Worm (Caenorhabditis elegans) whole organism, midembryonic: ENCODE measurements around the gene F57G12.1.

Experiments
- T22C8.4 ChIP-seq: fragments of 200-800 bp; sonication (Bioruptor generic); IDR thresholded peaks from 2 replicates; pipeline ENCODE4 v1.3.6; 2022; ENCODE audit warnings: missing genetic modification characterization, missing compliant biosample characterization
- cog-1 ChIP-seq: sonication (generic microtip); optimal IDR thresholded peaks from 2 replicates; lab custom pipeline; 2016; ENCODE audit warnings: missing genetic modification characterization, missing compliant biosample characterization
- flt-1 ChIP-seq: fragments of 200-800 bp; sonication (Bioruptor generic); IDR thresholded peaks from 2 replicates; pipeline ENCODE4 v1.3.6; 2022; ENCODE audit warnings: missing genetic modification characterization, missing compliant biosample characterization
- klf-2 ChIP-seq: fragments of 200-800 bp; sonication (Bioruptor generic); conservative IDR thresholded peaks from 2 replicates; pipeline ENCODE4 v1.3.6; 2022; ENCODE audit warnings: missing genetic modification reagents, missing genetic modification characterization, missing compliant biosample characterization
- med-1 ChIP-seq: sonication (generic microtip); optimal IDR thresholded peaks from 2 replicates; lab custom pipeline; 2017; ENCODE audit warnings: missing genetic modification characterization, mild to moderate bottlenecking, missing compliant biosample characterization, antibody characterized with exemption, missing genetic modification reagents; ENCODE audit not compliant: insufficient read depth
- ref-1 ChIP-seq: fragments of 200-800 bp; sonication (Bioruptor generic); conservative IDR thresholded peaks from 2 replicates; pipeline ENCODE4 v1.3.6; 2022; ENCODE audit warnings: missing genetic modification reagents, missing genetic modification characterization, missing compliant biosample characterization
- tab-1 ChIP-seq: fragments of 200-800 bp; sonication (Bioruptor generic); IDR thresholded peaks from 2 replicates; pipeline ENCODE4 v1.3.6; 2022; ENCODE audit warnings: missing genetic modification characterization, missing compliant biosample characterization
- ztf-23 ChIP-seq: fragments of 200-800 bp; sonication (Bioruptor generic); IDR thresholded peaks from 2 replicates; pipeline ENCODE4 v1.3.6; 2022; ENCODE audit warnings: missing genetic modification reagents, missing genetic modification characterization, missing compliant biosample characterization
- ztf-29 ChIP-seq: fragments of 200-800 bp; sonication (Bioruptor generic); IDR thresholded peaks from 2 replicates; pipeline ENCODE4 v1.3.6; 2022; ENCODE audit warnings: missing genetic modification reagents, missing genetic modification characterization, missing compliant biosample characterization

Gene F57G12.1

DNA sequence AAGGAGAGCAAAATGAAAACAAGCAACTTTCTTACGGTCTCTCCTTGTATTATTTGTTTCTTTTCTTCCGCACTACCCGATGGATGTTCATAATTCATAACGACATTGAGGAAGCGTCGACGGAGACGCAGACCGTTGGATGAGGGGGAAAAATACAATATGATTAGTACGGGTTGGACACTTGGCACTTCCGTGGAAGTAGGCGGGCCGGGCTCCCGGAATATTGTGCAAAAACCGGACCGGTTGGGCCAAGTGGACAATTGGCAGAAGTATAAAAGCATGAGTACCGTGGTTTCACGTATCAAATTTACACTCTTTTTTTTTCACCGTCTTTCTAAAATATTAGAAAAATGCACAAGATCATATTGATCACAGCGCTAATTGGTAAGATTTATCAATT lies 28.9 kb downstream of the F57G12.1 start, which contains the start of gene M153.3:
M153.3 (plus strand) TSS at position 301 of the 400 bp plus-strand sequence.
- TF ChIP-seq flt-1 (no peak), ztf-23 (GFP tag; lab: Robert Waterston, UW) (no peak), T22C8.4 (GFP tag; lab: Robert Waterston, UW) (no peak), ref-1 (GFP tag; lab: Robert Waterston, UW) (0 out of 2 replicates have a peak, but pooled peaks have one; percentile 26), med-1 (GFP tag; lab: Kevin White, UChicago) (no peak)

- no peak for TF ChIP-seq med-1 (GFP tag; lab: Kevin White, UChicago)
- TF ChIP-seq tab-1 (GFP tag; lab: Robert Waterston, UW), result no peak
- no peak for TF ChIP-seq T22C8.4 (GFP tag; lab: Robert Waterston, UW)
- TF ChIP-seq flt-1, result no peak
- no peak for TF ChIP-seq ref-1 (GFP tag; lab: Robert Waterston, UW)
- no peak for TF ChIP-seq klf-2 (GFP tag; lab: Robert Waterston, UW)
- TF ChIP-seq ztf-23 (GFP tag; lab: Robert Waterston, UW), result no peak
- TF ChIP-seq ztf-29 (GFP tag; lab: Robert Waterston, UW), result no peak
Observed at ce11 chrX:12141051-12141450, 30.4 kb downstream of the F57G12.1 start, which contains the start of gene lyst-1. TSS of gene lyst-1 (minus strand) at chrX:12141151.

DNA sequence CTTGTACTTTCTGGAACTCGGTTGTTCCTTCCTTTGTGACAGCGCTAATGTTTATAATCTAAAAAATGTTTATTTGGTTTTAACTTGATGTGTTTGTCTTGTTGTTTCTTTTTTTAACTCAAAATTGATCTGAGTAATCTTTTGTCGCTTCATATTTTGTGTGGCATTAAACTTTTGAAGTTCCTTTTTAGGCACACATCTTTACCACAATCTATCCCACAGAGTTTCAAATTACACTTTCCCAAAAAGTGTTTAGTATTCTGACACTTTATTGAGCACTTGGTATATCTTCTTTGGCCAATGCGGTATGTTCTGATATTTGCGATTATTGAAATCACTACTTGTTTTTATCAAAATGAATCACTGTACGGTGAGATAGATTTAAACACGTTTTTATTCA lies 46.2 kb downstream of the F57G12.1 start, which contains the start of gene lgc-18:
lgc-18 (plus strand) TSS at position 301 of the 400 bp plus-strand sequence.
- TF ChIP-seq ztf-23 (GFP tag; lab: Robert Waterston, UW), result no peak
- no peak for TF ChIP-seq klf-2 (GFP tag; lab: Robert Waterston, UW)
- no peak for TF ChIP-seq flt-1
- no peak for TF ChIP-seq ref-1 (GFP tag; lab: Robert Waterston, UW)
- TF ChIP-seq med-1 (GFP tag; lab: Kevin White, UChicago), result no peak

- no peak for TF ChIP-seq T22C8.4 (GFP tag; lab: Robert Waterston, UW)
- no peak for TF ChIP-seq ztf-23 (GFP tag; lab: Robert Waterston, UW)
- no peak for TF ChIP-seq cog-1 (tag; lab: Kevin White, UChicago)
- TF ChIP-seq ref-1 (GFP tag; lab: Robert Waterston, UW), result no peak
- TF ChIP-seq flt-1, result no peak
- no peak for TF ChIP-seq klf-2 (GFP tag; lab: Robert Waterston, UW)
- TF ChIP-seq med-1 (GFP tag; lab: Kevin White, UChicago), result no peak
- TF ChIP-seq tab-1 (GFP tag; lab: Robert Waterston, UW), result no peak
- no peak for TF ChIP-seq ztf-29 (GFP tag; lab: Robert Waterston, UW)
Observed at ce11 chrX:12123152-12123551, 48.3 kb downstream of the F57G12.1 start, which contains the start of gene T01H10.11. TSS of gene T01H10.11 (plus strand) at chrX:12123452.

ce11 chrX:12121285-12121684 lies 50.2 kb downstream of the F57G12.1 start, which contains the start of gene lgc-17:
TSS of gene lgc-17 (plus strand) at chrX:12121585.
- no peak for TF ChIP-seq cog-1 (tag; lab: Kevin White, UChicago)
- no peak for TF ChIP-seq ztf-29 (GFP tag; lab: Robert Waterston, UW)
- TF ChIP-seq flt-1, result no peak
- TF ChIP-seq ref-1 (GFP tag; lab: Robert Waterston, UW), result no peak
- no peak for TF ChIP-seq klf-2 (GFP tag; lab: Robert Waterston, UW)
- TF ChIP-seq ztf-23 (GFP tag; lab: Robert Waterston, UW), result no peak
- no peak for TF ChIP-seq T22C8.4 (GFP tag; lab: Robert Waterston, UW)
- TF ChIP-seq med-1 (GFP tag; lab: Kevin White, UChicago), result no peak
- no peak for TF ChIP-seq tab-1 (GFP tag; lab: Robert Waterston, UW)
